Worm (Caenorhabditis elegans): ENCODE data around the gene cbs-1.
A peak's percentile ranks its signal among the peaks of the same experiment; 100 is the strongest.

The cbs-1 gene

DNA sequence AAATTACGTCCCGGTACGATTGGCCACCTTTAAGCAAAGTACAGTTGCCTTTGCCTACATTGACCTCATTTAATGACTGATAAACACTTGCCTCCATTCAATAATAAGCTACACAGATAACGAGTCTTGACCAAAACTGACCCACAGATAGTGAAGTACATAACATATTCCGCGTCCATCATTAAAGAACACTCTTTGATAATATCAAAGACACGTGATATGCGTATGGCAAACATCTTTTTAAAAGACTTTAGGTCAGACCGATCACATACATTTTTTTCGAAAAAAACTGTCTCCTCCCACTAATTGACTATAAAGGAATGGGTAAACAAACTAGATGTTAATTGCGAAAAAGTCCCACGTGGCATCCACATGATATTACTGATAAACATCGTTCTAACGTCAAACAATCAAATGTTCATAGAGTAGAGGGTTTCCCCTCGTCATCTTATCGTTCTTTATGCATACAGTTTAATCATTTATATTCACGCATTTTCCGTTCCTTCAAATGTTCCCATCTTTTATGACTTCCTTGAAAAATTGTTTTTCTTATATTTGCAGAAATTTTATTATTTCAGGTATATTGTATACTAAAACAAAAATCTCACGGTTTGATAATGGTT is 30.1 kb downstream of the cbs-1 start, which contains the start of gene W07E11.1 (continued):
- peak; percentile 51 for TF ChIP-seq ztf-22 (GFP tag; optimal IDR thresholded peaks at IDR 0.05)
- TF ChIP-seq nhr-90 (tag; optimal IDR thresholded peaks at IDR 0.05): no peak
- no peak for TF ChIP-seq egl-18 (GFP tag; IDR thresholded peaks at IDR 0.05)
- TF ChIP-seq F22D6.2 (tag; optimal IDR thresholded peaks at IDR 0.05): peak; percentile 49
- TF ChIP-seq nhr-80 (tag; optimal IDR thresholded peaks at IDR 0.05): peak; percentile 83
- TF ChIP-seq ZK185.1 (tag; optimal IDR thresholded peaks at IDR 0.05; ENCODE audit: poor library complexity, severe bottlenecking): peak; percentile 42
- TF ChIP-seq ztf-3 (GFP tag; optimal IDR thresholded peaks at IDR 0.05): no peak
- TF ChIP-seq D2030.7 (GFP tag; IDR thresholded peaks at IDR 0.05): no peak
- no peak for TF ChIP-seq ztf-28 (GFP tag; IDR thresholded peaks at IDR 0.05)
- TF ChIP-seq sptf-2 (GFP tag; optimal IDR thresholded peaks at IDR 0.05): no peak
- TF ChIP-seq lin-26 (GFP tag; IDR thresholded peaks at IDR 0.05): peak; percentile 38; the same call in 1 of the 2 replicates
- TF ChIP-seq ztf-18 (tag; optimal IDR thresholded peaks at IDR 0.05): no peak
- peak; percentile 43 for TF ChIP-seq unc-62 (GFP tag; optimal IDR thresholded peaks at IDR 0.05)
- no peak for TF ChIP-seq F49E8.2 (tag; optimal IDR thresholded peaks at IDR 0.05; ENCODE audit: insufficient read depth)
- TF ChIP-seq hrde-1 (tag; optimal IDR thresholded peaks at IDR 0.05; ENCODE audit: borderline replicate concordance): no peak
- TF ChIP-seq Y67H2A.10 (GFP tag; conservative IDR thresholded peaks at IDR 0.05): no peak
- peak; percentile 47 for TF ChIP-seq lin-40 (tag; optimal IDR thresholded peaks at IDR 0.05)

DNA sequence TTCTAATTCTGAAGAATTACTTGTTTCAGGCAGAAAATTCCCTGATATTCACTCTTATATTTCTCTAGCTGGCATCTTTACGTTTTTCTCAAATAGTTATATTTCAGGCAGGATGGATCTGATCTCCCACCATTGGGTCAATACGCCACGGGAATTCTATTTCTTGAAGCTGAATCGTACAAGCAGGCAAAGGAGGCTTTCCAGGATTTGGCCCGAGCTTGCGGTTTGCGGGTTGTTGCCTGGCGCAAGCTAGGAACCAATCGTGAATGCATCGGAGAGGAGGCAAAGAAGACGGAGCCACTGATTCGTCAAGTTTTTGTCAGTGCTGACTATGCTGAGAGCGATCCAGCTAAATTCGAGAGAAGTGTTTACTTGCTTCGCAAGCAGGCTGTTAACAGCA is 31.0 kb downstream of the cbs-1 start:
- 0 out of 2 replicates have a peak, but pooled peaks have one; percentile 58 for TF ChIP-seq nfya-2 (GFP tag; IDR thresholded peaks at IDR 0.05)
- TF ChIP-seq lag-1 (GFP tag; IDR thresholded peaks at IDR 0.05): peak; percentile 58; the same call in 1 of the 2 replicates
- no peak for TF ChIP-seq ztf-3 (GFP tag; optimal IDR thresholded peaks at IDR 0.05)

DNA sequence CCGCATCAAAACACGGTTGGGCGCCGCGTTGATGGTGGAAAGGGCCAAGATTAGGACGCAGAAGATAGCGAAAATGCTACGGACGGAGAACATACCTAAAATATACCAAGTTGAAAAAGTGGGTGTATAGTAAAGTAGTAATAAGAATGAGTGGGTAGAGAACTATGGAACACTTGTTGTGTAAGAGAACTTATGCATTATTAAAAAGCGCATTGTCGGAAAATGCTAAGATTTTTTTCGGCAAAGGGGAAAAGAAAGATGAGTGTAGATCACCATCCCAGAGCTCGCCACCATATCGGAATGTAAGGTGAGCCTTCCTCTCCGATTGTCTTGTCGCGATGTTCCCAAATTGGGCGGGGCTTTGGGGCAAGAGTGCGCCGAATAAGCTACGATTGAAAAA is 33.8 kb downstream of the cbs-1 start, which contains the start of gene flp-28:
flp-28 (minus strand) TSS at position 101 of the 400 bp plus-strand sequence.
- TF ChIP-seq F55B11.4 (tag; optimal IDR thresholded peaks at IDR 0.05; ENCODE audit: borderline replicate concordance, insufficient read depth): no peak
- no peak for TF ChIP-seq bed-2 (GFP tag; IDR thresholded peaks at IDR 0.05)
- TF ChIP-seq K11D2.4 (GFP tag; IDR thresholded peaks at IDR 0.05): no peak
- TF ChIP-seq die-1 (tag; optimal IDR thresholded peaks at IDR 0.05): no peak
- TF ChIP-seq lsy-27 (tag; optimal IDR thresholded peaks at IDR 0.05; ENCODE audit: borderline replicate concordance, insufficient read depth): no peak
- TF ChIP-seq nhr-179 (tag; optimal IDR thresholded peaks at IDR 0.05): no peak
- no peak for TF ChIP-seq K12H6.12 (tag; optimal IDR thresholded peaks at IDR 0.05)
- no peak for TF ChIP-seq mxl-1 (tag; optimal IDR thresholded peaks at IDR 0.05)
- no peak for TF ChIP-seq nhr-80 (tag; optimal IDR thresholded peaks at IDR 0.05)
- TF ChIP-seq zim-3 (tag; optimal IDR thresholded peaks at IDR 0.05): no peak
- no peak for TF ChIP-seq nhr-120 (GFP tag; IDR thresholded peaks at IDR 0.05)
- no peak for TF ChIP-seq aptf-3 (GFP tag; IDR thresholded peaks at IDR 0.05)
- no peak for TF ChIP-seq nfya-2 (GFP tag; IDR thresholded peaks at IDR 0.05)
- TF ChIP-seq F57C9.4 (tag; optimal IDR thresholded peaks at IDR 0.05): no peak
- no peak for TF ChIP-seq madf-10 (tag; optimal IDR thresholded peaks at IDR 0.05)
- no peak for TF ChIP-seq madf-3 (GFP tag; IDR thresholded peaks at IDR 0.05)
- no peak for TF ChIP-seq ztf-26 (tag; optimal IDR thresholded peaks at IDR 0.05)
- no peak for TF ChIP-seq ztf-3 (GFP tag; optimal IDR thresholded peaks at IDR 0.05)

DNA sequence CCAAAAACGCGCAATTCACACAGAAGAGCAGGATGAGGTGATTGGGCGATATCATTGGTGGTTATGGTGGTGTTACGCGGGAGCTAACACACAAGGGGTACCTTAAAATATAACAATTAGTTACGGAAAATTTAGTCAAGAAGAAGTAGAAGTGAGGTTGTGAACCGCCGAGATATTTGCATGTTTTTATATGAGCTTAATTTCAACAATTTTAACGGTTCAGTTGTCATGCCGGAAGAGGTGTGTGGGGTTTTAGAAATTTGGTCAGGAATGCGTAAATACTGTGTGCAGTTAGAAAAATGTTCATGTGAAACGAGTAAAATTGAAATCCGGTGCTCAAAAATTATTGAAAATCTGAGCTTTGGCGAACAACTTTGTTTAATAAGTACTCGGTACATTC is 38.8 kb downstream of the cbs-1 start, which contains the start of gene flp-3:
flp-3 (minus strand) TSS at position 101 of the 400 bp plus-strand sequence.
- no peak for TF ChIP-seq nhr-90 (tag; optimal IDR thresholded peaks at IDR 0.05)

All from whole organism, young adult.